Worm (Caenorhabditis elegans) whole organism, late embryonic: ENCODE results near the gene nstp-4.

ENCODE experiments used
- C38D4.7 ChIP-seq: fragments of 200-800 bp; sonication (Bioruptor generic); optimal IDR thresholded peaks from 2 replicates; lab custom pipeline; 2018; ENCODE audit warnings: mild to moderate bottlenecking, missing genetic modification characterization, moderate library complexity, missing compliant biosample characterization
- F13H6.1 ChIP-seq: sonication (generic microtip); optimal IDR thresholded peaks from 2 replicates; lab custom pipeline; 2016; ENCODE audit warnings: missing genetic modification characterization, missing compliant biosample characterization
- T23F11.4 ChIP-seq: fragments of 200-800 bp; sonication (Bioruptor generic); optimal IDR thresholded peaks from 2 replicates; lab custom pipeline; 2018; ENCODE audit warnings: mild to moderate bottlenecking, missing genetic modification characterization, missing compliant biosample characterization
- ceh-14 ChIP-seq: sonication (generic microtip); optimal IDR thresholded peaks from 2 replicates; lab custom pipeline; 2016; ENCODE audit warnings: missing genotype, missing genetic modification characterization, missing compliant biosample characterization
- ceh-18 ChIP-seq: sonication (generic microtip); optimal IDR thresholded peaks from 2 replicates; lab custom pipeline; 2016; ENCODE audit warnings: missing genetic modification characterization, missing compliant biosample characterization
- ceh-19 ChIP-seq: fragments of 200-800 bp; sonication (Bioruptor generic); optimal IDR thresholded peaks from 2 replicates; lab custom pipeline; 2018; ENCODE audit warnings: mild to moderate bottlenecking, missing genetic modification characterization, missing compliant biosample characterization
- ceh-2 ChIP-seq: sonication (generic microtip); optimal IDR thresholded peaks from 2 replicates; lab custom pipeline; 2016; ENCODE audit warnings: missing genotype, missing genetic modification characterization, missing compliant biosample characterization
- ceh-22 ChIP-seq: sonication (generic microtip); optimal IDR thresholded peaks from 2 replicates; lab custom pipeline; 2017; ENCODE audit warnings: missing biosample characterization, missing genetic modification characterization
- ceh-24 ChIP-seq: sonication (generic microtip); optimal IDR thresholded peaks from 2 replicates; lab custom pipeline; 2016; ENCODE audit warnings: mild to moderate bottlenecking, missing genetic modification characterization, missing compliant biosample characterization
- ceh-30 ChIP-seq: fragments of 150-350 bp; optimal IDR thresholded peaks from 2 replicates; lab custom pipeline; 2014; ENCODE audit warnings: missing biosample characterization, missing genetic modification characterization
- ceh-31 ChIP-seq: sonication (generic microtip); optimal IDR thresholded peaks from 2 replicates; lab custom pipeline; 2016; ENCODE audit warnings: missing genetic modification characterization, missing compliant biosample characterization
- ceh-34 ChIP-seq: sonication (generic microtip); optimal IDR thresholded peaks from 2 replicates; lab custom pipeline; 2016; ENCODE audit warnings: mild to moderate bottlenecking, missing genetic modification characterization, missing compliant biosample characterization
- ceh-45 ChIP-seq: fragments of 200-800 bp; sonication (Bioruptor generic); IDR thresholded peaks from 2 replicates; pipeline ENCODE4 v1.3.6; 2022; ENCODE audit warnings: missing genetic modification reagents, missing genetic modification characterization, missing compliant biosample characterization
- che-1 ChIP-seq: sonication (generic microtip); optimal IDR thresholded peaks from 2 replicates; lab custom pipeline; 2016; ENCODE audit warnings: mild to moderate bottlenecking, missing genetic modification characterization, missing compliant biosample characterization
- elt-2 ChIP-seq: sonication (generic microtip); optimal IDR thresholded peaks from 2 replicates; lab custom pipeline; 2016; ENCODE audit warnings: missing genetic modification reagents, missing genetic modification characterization, missing compliant biosample characterization
- elt-4 ChIP-seq: sonication (generic microtip); optimal IDR thresholded peaks from 2 replicates; lab custom pipeline; 2016; ENCODE audit warnings: missing genetic modification characterization, missing compliant biosample characterization
- eyg-1 ChIP-seq: sonication (generic microtip); optimal IDR thresholded peaks from 2 replicates; lab custom pipeline; 2016; ENCODE audit warnings: missing genotype, missing genetic modification characterization, missing compliant biosample characterization
- fax-1 ChIP-seq: sonication (generic microtip); optimal IDR thresholded peaks from 2 replicates; lab custom pipeline; 2016; ENCODE audit warnings: missing genotype, missing genetic modification characterization, missing compliant biosample characterization
- fkh-10 ChIP-seq: fragments of 150-350 bp; optimal IDR thresholded peaks from 2 replicates; lab custom pipeline; 2014; ENCODE audit warnings: missing biosample characterization, missing genetic modification reagents, missing genetic modification characterization
- gmeb-2 ChIP-seq: sonication (generic microtip); optimal IDR thresholded peaks from 2 replicates; lab custom pipeline; 2016; ENCODE audit warnings: missing genetic modification characterization, inconsistent platforms, missing compliant biosample characterization
- hlh-13 ChIP-seq: fragments of 200-800 bp; sonication (Bioruptor generic); optimal IDR thresholded peaks from 2 replicates; lab custom pipeline; 2018; ENCODE audit warnings: mild to moderate bottlenecking, missing genetic modification characterization, missing compliant biosample characterization
- hlh-15 ChIP-seq: sonication (generic microtip); optimal IDR thresholded peaks from 2 replicates; lab custom pipeline; 2016; ENCODE audit warnings: missing genetic modification characterization, missing compliant biosample characterization
- hlh-8 ChIP-seq: sonication (generic microtip); optimal IDR thresholded peaks from 2 replicates; lab custom pipeline; 2016; ENCODE audit warnings: missing genotype, missing genetic modification characterization, missing compliant biosample characterization
- lim-6 ChIP-seq: sonication (generic microtip); optimal IDR thresholded peaks from 2 replicates; lab custom pipeline; 2016; ENCODE audit warnings: missing genetic modification characterization, missing compliant biosample characterization
- lin-11 ChIP-seq: fragments of 200-800 bp; sonication (Bioruptor generic); optimal IDR thresholded peaks from 2 replicates; lab custom pipeline; 2018; ENCODE audit warnings: mild to moderate bottlenecking, missing genetic modification characterization, missing compliant biosample characterization
- madf-2 ChIP-seq: sonication (generic microtip); optimal IDR thresholded peaks from 2 replicates; lab custom pipeline; 2017; ENCODE audit warnings: missing genetic modification characterization, missing compliant biosample characterization
- mec-3 ChIP-seq: sonication (generic microtip); optimal IDR thresholded peaks from 2 replicates; lab custom pipeline; 2016; ENCODE audit warnings: borderline replicate concordance, missing genetic modification characterization, missing compliant biosample characterization
- nhr-11 ChIP-seq: fragments of 150-350 bp; optimal IDR thresholded peaks from 2 replicates; lab custom pipeline; 2014; ENCODE audit warnings: missing biosample characterization, missing genetic modification characterization
- nhr-232 ChIP-seq: sonication (generic microtip); optimal IDR thresholded peaks from 2 replicates; lab custom pipeline; 2016; ENCODE audit warnings: missing genetic modification characterization, missing compliant biosample characterization
- npax-4 ChIP-seq: sonication (generic microtip); optimal IDR thresholded peaks from 2 replicates; lab custom pipeline; 2016; ENCODE audit warnings: missing genetic modification characterization, missing compliant biosample characterization
- pax-1 ChIP-seq: fragments of 150-350 bp; optimal IDR thresholded peaks from 2 replicates; lab custom pipeline; 2014; ENCODE audit warnings: missing biosample characterization, missing genetic modification characterization
- pha-4 ChIP-seq: fragments of 150-350 bp; optimal IDR thresholded peaks from 2 replicates; lab custom pipeline; 2018; ENCODE audit warnings: missing biosample characterization, missing genetic modification reagents, missing genetic modification characterization
- pqm-1 ChIP-seq: sonication (generic microtip); optimal IDR thresholded peaks from 2 replicates; lab custom pipeline; 2016; ENCODE audit warnings: missing genetic modification characterization, missing compliant biosample characterization
- pros-1 ChIP-seq: fragments of 150-350 bp; optimal IDR thresholded peaks from 2 replicates; lab custom pipeline; 2014; ENCODE audit warnings: missing biosample characterization, missing genetic modification reagents, missing genetic modification characterization
- sox-2 ChIP-seq: fragments of 200-800 bp; sonication (Bioruptor generic); IDR thresholded peaks from 2 replicates; pipeline ENCODE4 v1.3.6; 2022; ENCODE audit warnings: missing genetic modification reagents, missing genetic modification characterization, missing compliant biosample characterization
- syd-9 ChIP-seq: sonication (generic microtip); optimal IDR thresholded peaks from 2 replicates; lab custom pipeline; 2016; ENCODE audit warnings: mild to moderate bottlenecking, missing genetic modification characterization, moderate library complexity, missing compliant biosample characterization
- tbx-2 ChIP-seq: sonication (generic microtip); optimal IDR thresholded peaks from 2 replicates; lab custom pipeline; 2016; ENCODE audit warnings: missing genetic modification characterization, missing compliant biosample characterization
- tbx-7 ChIP-seq: sonication (generic microtip); optimal IDR thresholded peaks from 2 replicates; lab custom pipeline; 2016; ENCODE audit warnings: missing genotype, missing genetic modification characterization, missing compliant biosample characterization
- unc-3 ChIP-seq, 2 experiments: fragments of 200-800 bp in 1 of 2; sonication (Bioruptor generic) in 1 of 2; sonication (generic microtip) in 1 of 2; conservative IDR thresholded peaks in 1 of 2; optimal IDR thresholded peaks in 1 of 2; 2 replicates each; pipeline versions ENCODE4 v1.3.6 to Lab custom; 2016 to 2022; ENCODE audit warnings: missing compliant biosample characterization in 2 of 2, missing genetic modification characterization in 2 of 2, missing genetic modification reagents in 1 of 2
- unc-42 ChIP-seq: sonication (generic microtip); optimal IDR thresholded peaks from 2 replicates; lab custom pipeline; 2016; ENCODE audit warnings: missing genotype, missing genetic modification characterization, missing compliant biosample characterization
- unc-86 ChIP-seq: sonication (generic microtip); optimal IDR thresholded peaks from 2 replicates; lab custom pipeline; 2016; ENCODE audit warnings: missing genetic modification characterization, missing compliant biosample characterization
- zip-5 ChIP-seq: sonication (generic microtip); optimal IDR thresholded peaks from 2 replicates; lab custom pipeline; 2016; ENCODE audit warnings: missing genetic modification characterization, missing compliant biosample characterization
- ztf-16 ChIP-seq: sonication (generic microtip); optimal IDR thresholded peaks from 2 replicates; lab custom pipeline; 2017; ENCODE audit warnings: missing genetic modification characterization, missing compliant biosample characterization

nstp-4 gene

DNA sequence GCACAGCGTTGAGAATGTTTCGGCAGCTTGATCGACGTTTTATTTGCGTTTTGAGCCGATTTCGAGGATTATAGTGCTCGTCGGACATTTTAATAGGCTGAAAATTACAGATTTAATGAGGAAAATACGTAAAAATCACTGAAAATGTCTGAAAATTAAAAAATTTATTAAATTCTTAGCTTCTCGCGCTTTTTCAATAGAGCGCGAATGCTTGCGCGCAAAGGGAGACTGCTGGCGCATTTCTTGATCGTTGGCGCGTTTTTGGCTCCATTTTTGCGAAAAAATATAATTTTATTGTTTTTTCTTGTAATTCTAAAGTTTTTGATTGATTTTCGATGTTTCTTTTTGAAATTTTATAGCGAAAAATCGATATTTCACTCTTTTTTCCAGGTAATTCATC is 22.2 kb downstream of the nstp-4 start, which contains the start of the genes dnsn-1 and C24H12.4 (continued):
- TF ChIP-seq hlh-13, result no peak
- TF ChIP-seq hlh-8, result no peak
- TF ChIP-seq unc-42 (tag; lab: Kevin White, UChicago), result peak; percentile 59
- no peak for TF ChIP-seq zip-5 (tag; lab: Kevin White, UChicago)
- TF ChIP-seq ceh-24 (tag; lab: Kevin White, UChicago), result no peak
- no peak for TF ChIP-seq hlh-15 (tag; lab: Kevin White, UChicago)
- no peak for TF ChIP-seq ceh-45 (GFP tag; lab: Robert Waterston, UW)
- TF ChIP-seq syd-9 (tag; lab: Kevin White, UChicago), result no peak
- TF ChIP-seq fax-1 (tag; lab: Kevin White, UChicago), result no peak
- no peak for TF ChIP-seq unc-86 (tag; lab: Kevin White, UChicago)
- TF ChIP-seq pax-1 (tag; lab: Kevin White, UChicago), result peak; percentile 66
- TF ChIP-seq elt-4 (tag; lab: Kevin White, UChicago), result no peak
- peak; percentile 2 for TF ChIP-seq pros-1 (tag; lab: Kevin White, UChicago)
- TF ChIP-seq fkh-10 (GFP tag; lab: Kevin White, UChicago), result no peak
- TF ChIP-seq npax-4 (tag; lab: Kevin White, UChicago), result no peak
- no peak for TF ChIP-seq lin-11 (tag; lab: Kevin White, UChicago)
- TF ChIP-seq, all 69 proteins: peak for 12

DNA sequence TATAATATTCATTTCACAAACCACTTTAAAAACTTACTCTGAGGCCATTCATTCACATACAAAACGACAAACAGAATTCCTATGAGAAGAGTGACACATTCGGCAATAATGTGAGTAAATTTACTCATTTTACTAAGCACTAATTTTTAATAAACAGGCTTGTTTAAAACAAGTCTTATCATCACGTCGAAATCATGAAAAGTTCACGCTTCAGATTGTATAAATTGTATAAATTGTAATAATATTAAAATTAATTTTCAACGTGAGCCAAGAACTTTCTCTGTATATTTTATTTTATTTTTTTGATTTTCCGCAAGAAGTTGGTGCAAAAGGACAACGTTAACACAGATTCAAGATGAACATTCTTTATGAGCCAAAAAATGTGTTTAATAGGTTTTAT is 30.1 kb downstream of the nstp-4 start, which contains the start of gene C24H12.6:
TSS of gene C24H12.6 (minus strand) at position 101 of the 400 bp plus-strand sequence.
- no peak for TF ChIP-seq T23F11.4
- no peak for TF ChIP-seq tbx-7 (tag; lab: Kevin White, UChicago)
- no peak for TF ChIP-seq ceh-18 (tag; lab: Kevin White, UChicago)
- no peak for TF ChIP-seq ceh-31
- no peak for TF ChIP-seq nhr-11 (tag; lab: Kevin White, UChicago)
- no peak for TF ChIP-seq fkh-10 (GFP tag; lab: Kevin White, UChicago)
- no peak for TF ChIP-seq pqm-1 (tag; lab: Kevin White, UChicago)
- no peak for TF ChIP-seq ceh-14
- no peak for TF ChIP-seq ceh-45 (GFP tag; lab: Robert Waterston, UW)
- TF ChIP-seq nhr-232, result no peak
- TF ChIP-seq npax-4 (tag; lab: Kevin White, UChicago), result no peak
- TF ChIP-seq gmeb-2 (tag; lab: Kevin White, UChicago), result no peak
- TF ChIP-seq unc-3 (GFP tag; conservative IDR thresholded peaks at IDR 0.05; lab: Robert Waterston, UW), result no peak
- TF ChIP-seq unc-3 (tag; optimal IDR thresholded peaks at IDR 0.05; lab: Kevin White, UChicago), result no peak
- no peak for TF ChIP-seq sox-2 (GFP tag; lab: Robert Waterston, UW)
- no peak for TF ChIP-seq ceh-2 (tag; lab: Kevin White, UChicago)
- TF ChIP-seq pax-1 (tag; lab: Kevin White, UChicago), result no peak
- no peak for TF ChIP-seq elt-2 (tag; lab: Kevin White, UChicago)

DNA sequence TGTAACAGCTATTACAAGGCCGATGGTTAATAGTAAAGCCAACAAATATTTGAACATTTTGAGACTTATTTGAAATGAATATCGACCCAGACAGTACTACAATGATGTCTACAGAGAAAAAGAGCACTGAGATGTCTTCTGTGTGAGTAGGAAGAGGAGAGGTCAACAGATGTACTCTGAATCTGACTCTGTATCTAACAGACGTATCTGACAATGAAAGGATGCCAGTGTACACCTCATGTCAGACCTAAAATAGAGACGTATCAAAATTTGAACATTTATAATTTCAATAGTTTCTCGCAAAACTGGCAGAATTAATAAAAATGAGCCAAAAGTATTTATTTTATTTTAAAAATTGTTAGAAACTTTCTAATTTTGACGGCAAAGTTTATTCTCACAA is 34.5 kb downstream of the nstp-4 start, which contains the start of gene C24H12.8:
TSS of gene C24H12.8 (minus strand) at position 101 of the 400 bp plus-strand sequence.
- TF ChIP-seq madf-2 (tag; lab: Kevin White, UChicago), result no peak
- no peak for TF ChIP-seq ceh-18 (tag; lab: Kevin White, UChicago)
- TF ChIP-seq ceh-30 (tag; lab: Kevin White, UChicago), result no peak
- TF ChIP-seq ceh-19 (GFP tag; lab: Kevin White, UChicago), result no peak
- no peak for TF ChIP-seq fax-1 (tag; lab: Kevin White, UChicago)
- TF ChIP-seq ceh-31, result no peak
- TF ChIP-seq tbx-2 (tag; lab: Kevin White, UChicago), result no peak
- TF ChIP-seq pha-4, result no peak

DNA sequence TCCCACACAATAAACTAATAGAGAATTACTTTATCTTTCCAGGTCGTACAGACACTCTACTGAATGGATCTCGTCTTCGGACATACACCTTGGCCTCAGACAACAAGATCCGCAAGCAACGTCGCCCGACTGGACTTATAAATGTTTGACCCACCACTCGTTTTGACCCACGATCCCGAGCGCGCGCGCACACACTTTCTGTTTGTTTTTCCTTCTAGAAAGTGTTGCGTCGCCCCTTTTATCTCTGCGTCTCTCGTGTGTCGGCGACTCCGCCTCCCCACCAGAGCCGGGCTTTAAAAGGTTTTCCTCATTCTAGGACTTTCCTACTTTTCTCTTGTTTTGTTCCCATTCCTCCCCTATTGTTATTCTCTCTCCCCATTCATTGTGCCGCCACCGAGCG is 48.6 kb downstream of the nstp-4 start:
- TF ChIP-seq lim-6 (tag; lab: Kevin White, UChicago) (no peak), syd-9 (tag; lab: Kevin White, UChicago) (no peak), elt-2 (tag; lab: Kevin White, UChicago) (no peak), nhr-232 (no peak), unc-3 (GFP tag; conservative IDR thresholded peaks at IDR 0.05; lab: Robert Waterston, UW) (no peak), unc-3 (tag; optimal IDR thresholded peaks at IDR 0.05; lab: Kevin White, UChicago) (no peak), hlh-15 (tag; lab: Kevin White, UChicago) (no peak), tbx-7 (tag; lab: Kevin White, UChicago) (no peak), che-1 (no peak), ceh-18 (tag; lab: Kevin White, UChicago) (no peak), hlh-8 (no peak), pros-1 (tag; lab: Kevin White, UChicago) (no peak), ceh-34 (tag; lab: Kevin White, UChicago) (no peak), C38D4.7 (GFP tag; lab: Kevin White, UChicago) (no peak), F13H6.1 (tag; lab: Kevin White, UChicago) (no peak), ceh-2 (tag; lab: Kevin White, UChicago) (no peak), mec-3 (tag; lab: Kevin White, UChicago) (no peak), ztf-16 (tag; lab: Kevin White, UChicago) (no peak), eyg-1 (tag; lab: Kevin White, UChicago) (no peak), ceh-45 (GFP tag; lab: Robert Waterston, UW) (no peak), ceh-22 (tag; lab: Kevin White, UChicago) (no peak)
- TF ChIP-seq, all 69 proteins: peak for 0
